Worm (Caenorhabditis elegans): ENCODE data around the gene Y69A2AR.12.

The Y69A2AR.12 gene

ce11 chrIV:2551418-2551817 is 17.0 kb upstream of the Y69A2AR.12 start, which contains the start of gene Y69A2AR.23:
Gene Y69A2AR.23 (minus strand): TSS chrIV:2551684.
- TF ChIP-seq M03D4.4 (tag; optimal IDR thresholded peaks at IDR 0.05) = no peak

- no peak for TF ChIP-seq ceh-43 (GFP tag; optimal IDR thresholded peaks at IDR 0.05)
- no peak for TF ChIP-seq zip-8 (tag; optimal IDR thresholded peaks at IDR 0.05)
- TF ChIP-seq nhr-237 (tag; optimal IDR thresholded peaks at IDR 0.05) = no peak
- TF ChIP-seq nhr-2 (tag; optimal IDR thresholded peaks at IDR 0.05) = no peak
- TF ChIP-seq unc-62 (GFP tag; optimal IDR thresholded peaks at IDR 0.05) = no peak
Observed at ce11 chrIV:2551838-2552237, 16.6 kb upstream of the Y69A2AR.12 start.

ce11 chrIV:2552276-2552675 is 16.1 kb upstream of the Y69A2AR.12 start:
- TF ChIP-seq lin-32 (GFP tag; optimal IDR thresholded peaks at IDR 0.05) (no peak), ces-1 (GFP tag; optimal IDR thresholded peaks at IDR 0.05) (no peak), unc-120 (tag; optimal IDR thresholded peaks at IDR 0.05; ENCODE audit: poor library complexity, severe bottlenecking) (no peak), lin-13 (tag; optimal IDR thresholded peaks at IDR 0.05) (no peak), sptf-1 (tag; optimal IDR thresholded peaks at IDR 0.05) (no peak), nhr-12 (tag; optimal IDR thresholded peaks at IDR 0.05) (no peak), unc-62 (GFP tag; optimal IDR thresholded peaks at IDR 0.05) (no peak), bed-3 (GFP tag; optimal IDR thresholded peaks at IDR 0.05) (no peak)

- no peak for TF ChIP-seq hlh-1 (tag; optimal IDR thresholded peaks at IDR 0.05)
- no peak for TF ChIP-seq unc-120 (tag; optimal IDR thresholded peaks at IDR 0.05; ENCODE audit: poor library complexity, severe bottlenecking)
Observed at ce11 chrIV:2552855-2553254, 15.6 kb upstream of the Y69A2AR.12 start.

- TF ChIP-seq tbx-8 (GFP tag; optimal IDR thresholded peaks at IDR 0.05) (no peak), nhr-28 (tag; optimal IDR thresholded peaks at IDR 0.05) (no peak), mab-5 (tag; optimal IDR thresholded peaks at IDR 0.05) (no peak), cnd-1 (tag; optimal IDR thresholded peaks at IDR 0.05) (no peak), M03D4.4 (tag; optimal IDR thresholded peaks at IDR 0.05) (no peak), nhr-237 (tag; optimal IDR thresholded peaks at IDR 0.05) (no peak), sem-2 (GFP tag; optimal IDR thresholded peaks at IDR 0.05) (no peak), ces-1 (GFP tag; optimal IDR thresholded peaks at IDR 0.05) (no peak), nhr-76 (tag; optimal IDR thresholded peaks at IDR 0.05) (no peak), ceh-43 (GFP tag; optimal IDR thresholded peaks at IDR 0.05) (no peak), drap-1 (GFP tag; optimal IDR thresholded peaks at IDR 0.05) (no peak), hlh-1 (tag; optimal IDR thresholded peaks at IDR 0.05) (no peak), mep-1 (tag; optimal IDR thresholded peaks at IDR 0.05) (no peak), ham-2 (GFP tag; optimal IDR thresholded peaks at IDR 0.05) (no peak), unc-120 (tag; optimal IDR thresholded peaks at IDR 0.05; ENCODE audit: poor library complexity, severe bottlenecking) (no peak)
Observed at ce11 chrIV:2556211-2556610, 12.2 kb upstream of the Y69A2AR.12 start.

ce11 chrIV:2561358-2561757 is 7.1 kb upstream of the Y69A2AR.12 start, which contains the start of gene Y69A2AR.46:
Gene Y69A2AR.46 (plus strand): TSS chrIV:2561658.
- TF ChIP-seq ceh-39 (tag; optimal IDR thresholded peaks at IDR 0.05) (no peak), blmp-1 (tag; optimal IDR thresholded peaks at IDR 0.05) (no peak), mls-2 (tag; optimal IDR thresholded peaks at IDR 0.05) (no peak)

ce11 chrIV:2562071-2562470 is 6.3 kb upstream of the Y69A2AR.12 start, which contains the start of gene Y69A2AR.50:
Gene Y69A2AR.50 (plus strand): TSS chrIV:2562371.
- TF ChIP-seq bed-3 (GFP tag; optimal IDR thresholded peaks at IDR 0.05) (no peak), pha-4 (tag; optimal IDR thresholded peaks at IDR 0.05) (no peak), hlh-1 (tag; optimal IDR thresholded peaks at IDR 0.05) (no peak), sem-2 (GFP tag; optimal IDR thresholded peaks at IDR 0.05) (no peak), ham-2 (GFP tag; optimal IDR thresholded peaks at IDR 0.05) (no peak), ceh-43 (GFP tag; optimal IDR thresholded peaks at IDR 0.05) (no peak), drap-1 (GFP tag; optimal IDR thresholded peaks at IDR 0.05) (no peak), ceh-83 (GFP tag; optimal IDR thresholded peaks at IDR 0.05) (no peak)
